Fruit fly (Drosophila melanogaster): Measurements from ENCODE around the gene CG17931.

The CG17931 gene

dm6 chr3R:16309302-16310080 lies 49.8 kb downstream of the CG17931 start:
- TF ChIP-seq dmrt93B (GFP tag; optimal IDR thresholded peaks at IDR 0.05) (no peak), dsf (GFP tag; optimal IDR thresholded peaks at IDR 0.05; ENCODE audit: borderline replicate concordance) (no peak), Dif (GFP tag; optimal IDR thresholded peaks at IDR 0.05; ENCODE audit: partially characterized antibody) (no peak), Vsx2 (GFP tag; optimal IDR thresholded peaks at IDR 0.05; ENCODE audit: partially characterized antibody) (no peak), pan (optimal IDR thresholded peaks at IDR 0.05) (no peak), CG9705 (GFP tag; optimal IDR thresholded peaks at IDR 0.05) (no peak), HLH106 (tag; optimal IDR thresholded peaks at IDR 0.05) (peak; percentile 18), Rel (GFP tag; optimal IDR thresholded peaks at IDR 0.05) (no peak), Rel (tag; optimal IDR thresholded peaks at IDR 0.05) (peak; percentile 71), OdsH (GFP tag; optimal IDR thresholded peaks at IDR 0.05) (no peak), fru (GFP tag; optimal IDR thresholded peaks at IDR 0.05) (peak; percentile 42), Sp1 (GFP tag; optimal IDR thresholded peaks at IDR 0.05) (no peak), Hnf4 (GFP tag; optimal IDR thresholded peaks at IDR 0.05) (peak; percentile 3), sage (GFP tag; optimal IDR thresholded peaks at IDR 0.05) (no peak), br (GFP tag; optimal IDR thresholded peaks at IDR 0.05) (no peak), Dfd (GFP tag; optimal IDR thresholded peaks at IDR 0.05) (no peak), tai (GFP tag; optimal IDR thresholded peaks at IDR 0.05) (no peak), sv (GFP tag; optimal IDR thresholded peaks at IDR 0.05) (peak; percentile 20), ey (GFP tag; optimal IDR thresholded peaks at IDR 0.05) (peak; percentile 8), Myc (optimal IDR thresholded peaks at IDR 0.05) (no peak), CG32264 (GFP tag; optimal IDR thresholded peaks at IDR 0.05) (no peak), h (GFP tag; optimal IDR thresholded peaks at IDR 0.05) (peak; percentile 11), psq (GFP tag; optimal IDR thresholded peaks at IDR 0.05) (no peak), jim (GFP tag; optimal IDR thresholded peaks at IDR 0.05) (no peak), foxo (GFP tag; optimal IDR thresholded peaks at IDR 0.05) (peak in 1 of 2 experiments; percentile 58), CrebA (GFP tag; optimal IDR thresholded peaks at IDR 0.05; ENCODE audit: borderline replicate concordance) (no peak), woc (GFP tag; optimal IDR thresholded peaks at IDR 0.05) (no peak), Hr78 (GFP tag; optimal IDR thresholded peaks at IDR 0.05) (no peak)

dm6 chr3R:16308057-16308456 lies 51.2 kb downstream of the CG17931 start:
- no peak for TF ChIP-seq Rel (GFP tag; optimal IDR thresholded peaks at IDR 0.05)
- TF ChIP-seq Rel (tag; optimal IDR thresholded peaks at IDR 0.05): no peak
- TF ChIP-seq sage (GFP tag; optimal IDR thresholded peaks at IDR 0.05): no peak
- no peak for TF ChIP-seq sv (GFP tag; optimal IDR thresholded peaks at IDR 0.05)
- TF ChIP-seq foxo (GFP tag; optimal IDR thresholded peaks at IDR 0.05): no peak
- no peak for TF ChIP-seq usp (GFP tag; optimal IDR thresholded peaks at IDR 0.05)
- TF ChIP-seq CrebA (GFP tag; optimal IDR thresholded peaks at IDR 0.05; ENCODE audit: borderline replicate concordance): no peak
- TF ChIP-seq Dfd (GFP tag; optimal IDR thresholded peaks at IDR 0.05): no peak

Data from whole organism, wandering third instar larva.